Worm (Caenorhabditis elegans) whole organism, late embryonic: ENCODE results near the gene flad-1.

Source experiments
- ama-1 ChIP-seq: fragments of 150-350 bp; optimal IDR thresholded peaks from 2 replicates; lab custom pipeline; 2014
- ceh-19 ChIP-seq: fragments of 200-800 bp; sonication (Bioruptor generic); optimal IDR thresholded peaks from 2 replicates; lab custom pipeline; 2018; ENCODE audit warnings: mild to moderate bottlenecking, missing genetic modification characterization, missing compliant biosample characterization
- dve-1 ChIP-seq: sonication (generic microtip); optimal IDR thresholded peaks from 2 replicates; lab custom pipeline; 2017; ENCODE audit warnings: antibody characterized with exemption, mild to moderate bottlenecking, missing genetic modification characterization, missing compliant biosample characterization
- elt-2 ChIP-seq: sonication (generic microtip); optimal IDR thresholded peaks from 2 replicates; lab custom pipeline; 2016; ENCODE audit warnings: missing genetic modification reagents, missing genetic modification characterization, missing compliant biosample characterization
- ets-4 ChIP-seq: sonication (generic microtip); optimal IDR thresholded peaks from 2 replicates; lab custom pipeline; 2016; ENCODE audit warnings: missing genetic modification characterization, missing compliant biosample characterization
- fax-1 ChIP-seq: sonication (generic microtip); optimal IDR thresholded peaks from 2 replicates; lab custom pipeline; 2016; ENCODE audit warnings: missing genotype, missing genetic modification characterization, missing compliant biosample characterization
- hlh-8 ChIP-seq: sonication (generic microtip); optimal IDR thresholded peaks from 2 replicates; lab custom pipeline; 2016; ENCODE audit warnings: missing genotype, missing genetic modification characterization, missing compliant biosample characterization
- pat-9 ChIP-seq: fragments of 200-800 bp; sonication (Bioruptor generic); optimal IDR thresholded peaks from 2 replicates; lab custom pipeline; 2018; ENCODE audit warnings: mild to moderate bottlenecking, missing genetic modification characterization, moderate library complexity, missing compliant biosample characterization
- ref-2 ChIP-seq: sonication (generic microtip); optimal IDR thresholded peaks from 2 replicates; lab custom pipeline; 2016; ENCODE audit warnings: missing genetic modification characterization, missing compliant biosample characterization
- sox-4 ChIP-seq: sonication (generic microtip); optimal IDR thresholded peaks from 2 replicates; lab custom pipeline; 2017; ENCODE audit warnings: mild to moderate bottlenecking, missing genetic modification characterization, inconsistent platforms, missing compliant biosample characterization
- unc-55 ChIP-seq: sonication (generic microtip); optimal IDR thresholded peaks from 2 replicates; lab custom pipeline; 2017; ENCODE audit warnings: missing biosample characterization, missing genetic modification reagents, missing genetic modification characterization

DNA sequence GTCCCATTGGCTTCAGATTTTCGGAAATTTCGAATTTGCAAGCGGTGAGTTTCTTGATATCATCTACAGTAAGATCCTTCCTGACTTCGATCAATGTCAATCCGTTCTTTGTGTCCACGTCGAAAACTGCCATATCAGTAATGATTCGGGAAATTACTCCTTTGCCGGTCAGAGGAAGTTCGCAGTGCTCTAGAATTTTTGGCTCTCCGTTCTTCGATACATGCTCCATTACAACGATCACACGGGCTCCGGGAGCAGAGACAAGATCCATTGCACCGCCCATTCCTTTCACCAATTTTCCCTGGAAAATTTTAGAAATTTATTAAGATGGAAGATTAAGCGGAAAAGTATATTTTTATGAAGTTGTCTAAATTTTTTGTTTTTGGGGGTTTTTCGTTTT is 9.4 kb upstream of the flad-1 start:
- TF ChIP-seq elt-2 (no peak), ets-4 (no peak), dve-1 (no peak), hlh-8 (tag; lab: Kevin White, UChicago) (no peak), ref-2 (no peak), sox-4 (tag; lab: Kevin White, UChicago) (no peak), unc-55 (GFP tag; lab: Kevin White, UChicago) (no peak), ama-1 (lab: Kevin White, UChicago) (no peak), fax-1 (tag; lab: Kevin White, UChicago) (no peak), ceh-19 (GFP tag; lab: Kevin White, UChicago) (no peak), pat-9 (tag; lab: Kevin White, UChicago) (no peak)
